Fruit fly (Drosophila melanogaster) whole organism, pupa: ENCODE results near the gene Mis12.
A peak's percentile ranks its signal among the peaks of the same experiment; 100 is the strongest.

Experiments
- CG10348 ChIP-seq: fragments of 200-800 bp; sonication (Bioruptor generic); IDR thresholded peaks from 2 replicates; pipeline ENCODE4 v1.3.6; 2022; ENCODE audit warnings: missing biosample characterization, missing genetic modification characterization
- CG12605 ChIP-seq: fragments of 200-800 bp; sonication (Bioruptor generic); IDR thresholded peaks from 2 replicates; pipeline ENCODE4 v1.3.6; 2022; ENCODE audit warnings: missing biosample characterization, missing genetic modification characterization
- CG13204 ChIP-seq: fragments of 200-800 bp; sonication (Bioruptor generic); optimal IDR thresholded peaks from 2 replicates; lab custom pipeline; 2018; ENCODE audit warnings: missing biosample characterization, mild to moderate bottlenecking, missing genetic modification characterization, moderate library complexity
- CG14655 ChIP-seq: fragments of 200-800 bp; sonication (Bioruptor generic); optimal IDR thresholded peaks from 3 replicates; lab custom pipeline; 2017; ENCODE audit warnings: mild to moderate bottlenecking, missing biosample characterization, missing genetic modification reagents, missing genetic modification characterization
- CG15710 ChIP-seq: fragments of 200-800 bp; sonication (Bioruptor generic); optimal IDR thresholded peaks from 2 replicates; lab custom pipeline; 2018; ENCODE audit warnings: missing biosample characterization, mild to moderate bottlenecking, missing genetic modification characterization, moderate library complexity
- CG17806 ChIP-seq: fragments of 200-800 bp; sonication (Bioruptor generic); optimal IDR thresholded peaks from 2 replicates; lab custom pipeline; 2018; ENCODE audit warnings: missing biosample characterization, mild to moderate bottlenecking, missing genetic modification characterization, moderate library complexity
- CG32121 ChIP-seq: fragments of 200-800 bp; sonication (Bioruptor generic); IDR thresholded peaks from 2 replicates; pipeline ENCODE4 v1.3.6; 2022; ENCODE audit warnings: missing biosample characterization, missing genetic modification characterization
- CG34367 ChIP-seq: fragments of 200-800 bp; sonication (Bioruptor generic); optimal IDR thresholded peaks from 2 replicates; lab custom pipeline; 2018; ENCODE audit warnings: missing biosample characterization, mild to moderate bottlenecking, missing genetic modification characterization
- CG4496 ChIP-seq: fragments of 200-800 bp; sonication (Bioruptor generic); IDR thresholded peaks from 3 replicates; pipeline ENCODE4 v1.3.6; 2022; ENCODE audit warnings: missing biosample characterization, missing genetic modification characterization
- CG8159 ChIP-seq: fragments of 200-800 bp; sonication (Bioruptor generic); optimal IDR thresholded peaks from 3 replicates; lab custom pipeline; 2018; ENCODE audit warnings: missing biosample characterization, mild to moderate bottlenecking, missing genetic modification characterization, moderate library complexity
- CG8301 ChIP-seq: fragments of 200-800 bp; sonication (Bioruptor generic); optimal IDR thresholded peaks from 2 replicates; lab custom pipeline; 2018; ENCODE audit warnings: missing biosample characterization, mild to moderate bottlenecking, missing genetic modification characterization
- CG9948 ChIP-seq: fragments of 200-800 bp; sonication (Bioruptor generic); optimal IDR thresholded peaks from 2 replicates; lab custom pipeline; 2018; ENCODE audit warnings: missing biosample characterization, mild to moderate bottlenecking, missing genetic modification characterization, moderate library complexity
- D1 ChIP-seq: fragments of 200-800 bp; sonication (Bioruptor generic); optimal IDR thresholded peaks from 2 replicates; lab custom pipeline; 2018; ENCODE audit warnings: missing biosample characterization, mild to moderate bottlenecking, missing genetic modification characterization, moderate library complexity
- EcR ChIP-seq: fragments of 200-800 bp; sonication (Bioruptor generic); optimal IDR thresholded peaks from 3 replicates; lab custom pipeline; 2019; ENCODE audit warnings: missing biosample characterization, missing genetic modification characterization, mild to moderate bottlenecking, moderate library complexity, missing genetic modification reagents
- Ets98B ChIP-seq: fragments of 200-800 bp; sonication (Bioruptor generic); IDR thresholded peaks from 2 replicates; pipeline ENCODE4 v1.3.6; 2022; ENCODE audit warnings: missing biosample characterization, missing genetic modification characterization
- Pif1A ChIP-seq: fragments of 200-800 bp; sonication (Bioruptor generic); optimal IDR thresholded peaks from 3 replicates; lab custom pipeline; 2016; ENCODE audit warnings: missing biosample characterization, missing genetic modification characterization
- Pif1B ChIP-seq: fragments of 200-800 bp; sonication (Bioruptor generic); optimal IDR thresholded peaks from 3 replicates; lab custom pipeline; 2016; ENCODE audit warnings: missing biosample characterization, missing genetic modification characterization
- Snoo ChIP-seq: fragments of 200-800 bp; sonication (Bioruptor generic); optimal IDR thresholded peaks from 3 replicates; lab custom pipeline; 2017; ENCODE audit warnings: missing biosample characterization, mild to moderate bottlenecking, missing genetic modification characterization, inconsistent platforms
- fd96Ca ChIP-seq: fragments of 200-800 bp; sonication (Bioruptor generic); IDR thresholded peaks from 3 replicates; pipeline ENCODE4 v1.3.6; 2022; ENCODE audit warnings: missing biosample characterization, missing genetic modification characterization
- gl ChIP-seq: fragments of 200-800 bp; sonication (Bioruptor generic); optimal IDR thresholded peaks from 2 replicates; lab custom pipeline; 2018; ENCODE audit warnings: missing biosample characterization, mild to moderate bottlenecking, missing genetic modification characterization
- rn ChIP-seq: fragments of 200-800 bp; sonication (Bioruptor generic); IDR thresholded peaks from 2 replicates; pipeline ENCODE4 v1.3.6; 2022; ENCODE audit warnings: missing biosample characterization, missing genetic modification characterization

The Mis12 gene

DNA sequence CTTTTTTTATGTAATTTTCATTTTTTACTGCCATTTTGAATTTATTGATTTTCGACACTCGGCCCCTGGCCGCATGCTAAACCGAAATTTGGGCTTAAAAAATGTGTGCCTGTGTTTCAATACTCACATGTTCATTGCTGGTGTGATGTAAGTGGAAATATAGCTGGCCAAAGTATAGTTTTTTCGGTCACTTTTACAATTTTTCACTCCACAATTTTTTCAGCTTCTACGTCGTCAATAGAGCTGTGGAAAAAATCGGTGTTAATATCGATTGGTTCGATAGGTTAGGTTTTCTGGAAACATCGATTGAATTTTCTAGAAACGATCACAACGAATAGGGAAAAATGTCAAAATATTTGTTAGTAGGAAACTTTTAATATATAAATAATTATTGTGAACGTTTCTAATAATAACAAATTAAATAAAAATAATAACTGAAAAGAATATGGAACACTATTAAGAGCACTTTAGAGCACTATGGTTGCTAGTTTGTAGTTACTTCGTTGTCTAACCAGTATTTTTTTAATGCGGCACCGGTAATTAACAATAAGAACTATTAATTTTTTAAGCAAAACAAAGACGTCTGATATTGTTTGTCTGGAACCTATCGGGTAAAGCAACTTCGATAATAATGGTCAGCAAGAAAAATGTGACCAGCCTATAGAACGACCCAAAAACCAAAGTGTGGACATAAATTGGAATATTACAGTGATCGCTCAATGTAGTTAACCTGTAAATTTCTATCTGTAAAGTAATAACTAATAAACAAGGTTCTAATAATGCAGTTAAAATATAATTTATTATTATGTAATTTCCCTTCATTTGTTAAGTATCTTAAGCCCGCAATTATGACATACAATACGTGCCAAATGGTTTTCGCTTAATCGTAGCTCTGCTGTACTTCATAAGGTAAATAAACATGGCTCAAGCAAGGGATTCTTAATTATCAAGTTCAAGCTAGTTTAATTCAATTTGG, 13.3 kb downstream of the Mis12 start, which contains the start of the genes CG10077 and CG9948:
Gene CG10077, minus strand, starts transcription at position 651 of the 976 bp plus-strand sequence.
Gene CG9948, plus strand, starts transcription at position 738 of the 976 bp plus-strand sequence.
- TF ChIP-seq rn (GFP tag; lab: Robert Waterston, UW) (0 out of 2 replicates have a peak, but pooled peaks have one; percentile 9), CG17806 (tag; lab: Kevin White, UChicago) (peak; percentile 92), CG9948 (peak; percentile 94), fd96Ca (GFP tag; lab: Robert Waterston, UW) (peak; percentile 64; the same call in 2 of the 3 replicates), CG34367 (tag; lab: Kevin White, UChicago) (peak; percentile 87), Pif1A (GFP tag; lab: Kevin White, UChicago) (peak; percentile 85), EcR (GFP tag; lab: Kevin White, UChicago) (no peak), CG15710 (tag; lab: Kevin White, UChicago) (peak; percentile 91), CG12605 (peak; percentile 88; the same call in 1 of the 2 replicates), D1 (tag; lab: Kevin White, UChicago) (no peak), Pif1B (GFP tag; lab: Kevin White, UChicago) (peak; percentile 89), CG14655 (GFP tag; lab: Kevin White, UChicago) (no peak), Ets98B (GFP tag; lab: Robert Waterston, UW) (peak; percentile 90), CG10348 (GFP tag; lab: Robert Waterston, UW) (peak; percentile 43; the same call in 1 of the 2 replicates), CG8301 (tag; lab: Kevin White, UChicago) (peak; percentile 89), CG4496 (GFP tag; lab: Robert Waterston, UW) (peak; percentile 95), CG32121 (GFP tag; lab: Robert Waterston, UW) (peak; percentile 88), CG13204 (GFP tag; lab: Kevin White, UChicago) (no peak), Snoo (tag; lab: Kevin White, UChicago) (peak; percentile 88), gl (peak; percentile 78), CG8159 (tag; lab: Kevin White, UChicago) (peak; percentile 91)

DNA sequence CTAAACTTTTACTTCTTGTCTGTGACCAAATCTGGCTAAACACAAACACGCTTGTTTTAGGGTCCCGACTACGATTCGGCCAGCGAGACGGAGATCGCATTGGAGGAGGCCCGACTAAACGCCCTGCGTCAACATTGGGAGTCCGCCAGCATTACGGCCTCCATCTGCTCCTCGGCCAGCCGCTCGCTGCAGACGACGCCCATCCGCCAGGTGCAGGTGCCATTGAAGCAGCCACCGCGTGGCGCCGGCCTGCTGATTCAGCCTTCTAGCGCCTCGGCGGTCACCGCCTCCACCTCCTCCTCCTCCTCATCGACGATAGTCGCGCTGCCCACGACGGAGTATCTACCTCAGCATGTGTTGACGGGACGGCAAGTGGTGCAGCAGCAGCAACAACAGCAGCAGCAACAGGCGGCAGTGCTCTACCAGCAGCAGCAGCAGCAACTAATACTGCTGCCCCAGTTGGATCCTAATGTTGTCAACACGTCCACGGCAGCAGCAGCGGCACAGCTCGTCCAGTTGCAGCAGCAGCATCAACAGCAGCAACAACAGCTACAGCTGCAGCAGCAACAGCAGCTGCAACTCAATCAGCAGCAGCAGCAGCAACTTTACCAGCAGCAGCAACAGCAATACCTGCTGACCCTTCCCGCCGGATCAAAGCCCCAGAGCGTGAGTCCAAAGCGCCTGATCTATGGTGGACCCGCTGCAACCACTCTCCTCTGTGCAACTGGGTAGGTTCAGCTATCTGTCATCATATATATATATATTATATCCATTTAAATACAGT, 21.5 kb downstream of the Mis12 start:
- TF ChIP-seq Ets98B (GFP tag; lab: Robert Waterston, UW) (no peak), CG32121 (GFP tag; lab: Robert Waterston, UW) (no peak), CG8159 (tag; lab: Kevin White, UChicago) (no peak), fd96Ca (GFP tag; lab: Robert Waterston, UW) (no peak), CG34367 (tag; lab: Kevin White, UChicago) (no peak), CG9948 (no peak), gl (no peak), Pif1B (GFP tag; lab: Kevin White, UChicago) (no peak), CG14655 (GFP tag; lab: Kevin White, UChicago) (no peak), CG8301 (tag; lab: Kevin White, UChicago) (no peak), D1 (tag; lab: Kevin White, UChicago) (no peak), CG17806 (tag; lab: Kevin White, UChicago) (no peak), CG12605 (no peak), EcR (GFP tag; lab: Kevin White, UChicago) (no peak), rn (GFP tag; lab: Robert Waterston, UW) (no peak), CG10348 (GFP tag; lab: Robert Waterston, UW) (no peak), Pif1A (GFP tag; lab: Kevin White, UChicago) (no peak)

DNA sequence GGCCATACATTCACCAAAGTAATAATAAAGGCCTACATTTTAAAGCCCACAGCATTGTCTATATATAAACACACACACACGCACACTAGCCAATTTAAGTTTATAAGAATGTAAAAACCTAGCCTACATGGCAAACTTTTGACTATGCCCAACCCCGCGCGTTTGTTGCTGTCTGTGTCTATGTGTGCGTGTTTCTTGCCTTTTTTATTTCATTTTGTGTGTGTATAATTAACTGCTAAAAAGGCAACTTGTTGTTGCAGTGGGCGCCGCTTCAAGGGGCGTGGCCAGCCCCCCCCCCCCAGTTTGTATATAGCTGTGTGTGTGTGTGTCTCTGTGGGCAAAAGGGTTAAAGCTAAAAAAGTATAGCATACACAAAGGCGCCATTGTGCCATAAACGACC, 23.5 kb downstream of the Mis12 start:
- TF ChIP-seq CG10348 (GFP tag; lab: Robert Waterston, UW) (no peak), CG4496 (GFP tag; lab: Robert Waterston, UW) (no peak), rn (GFP tag; lab: Robert Waterston, UW) (no peak)

DNA sequence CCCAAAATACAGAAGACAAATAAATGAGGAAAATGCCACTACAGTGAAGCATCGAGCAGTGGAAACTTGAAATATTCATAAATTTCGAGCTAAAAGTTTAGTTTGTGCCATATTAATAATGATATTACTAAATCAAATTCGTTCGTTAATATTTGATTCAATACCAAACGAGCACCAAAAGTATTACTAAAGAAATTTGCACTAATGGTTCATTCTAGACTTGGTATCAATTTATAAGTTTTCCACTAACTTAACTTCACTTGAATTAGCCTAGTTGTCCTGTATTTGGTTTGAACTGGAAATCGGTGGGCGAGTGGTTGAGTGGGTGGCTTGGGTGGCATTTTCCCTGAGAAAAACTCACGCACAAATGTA, 24.9 kb downstream of the Mis12 start:
- TF ChIP-seq Ets98B (GFP tag; lab: Robert Waterston, UW) = no peak
- no peak for TF ChIP-seq CG34367 (tag; lab: Kevin White, UChicago)
- TF ChIP-seq fd96Ca (GFP tag; lab: Robert Waterston, UW) = no peak
- no peak for TF ChIP-seq CG10348 (GFP tag; lab: Robert Waterston, UW)
- TF ChIP-seq CG13204 (GFP tag; lab: Kevin White, UChicago) = no peak
- TF ChIP-seq CG32121 (GFP tag; lab: Robert Waterston, UW) = no peak
- TF ChIP-seq D1 (tag; lab: Kevin White, UChicago) = no peak
- TF ChIP-seq rn (GFP tag; lab: Robert Waterston, UW) = no peak
- TF ChIP-seq Pif1B (GFP tag; lab: Kevin White, UChicago) = no peak
- TF ChIP-seq CG14655 (GFP tag; lab: Kevin White, UChicago) = no peak
- TF ChIP-seq CG17806 (tag; lab: Kevin White, UChicago) = no peak
- TF ChIP-seq, all 21 proteins: peak for 0
